Worm (Caenorhabditis elegans) whole organism, young adult: Measurements from ENCODE around the gene dos-2.

ENCODE experiments used
- B0019.2 ChIP-seq: fragments of 200-800 bp; sonication (Bioruptor generic); conservative IDR thresholded peaks from 2 replicates; pipeline ENCODE4 v1.3.6; 2022; ENCODE audit warnings: missing genetic modification reagents, missing genetic modification characterization, missing compliant biosample characterization
- K11D2.4 ChIP-seq: fragments of 200-800 bp; sonication (Bioruptor generic); IDR thresholded peaks from 2 replicates; pipeline ENCODE4 v1.3.6; 2022; ENCODE audit warnings: missing genetic modification reagents, missing genetic modification characterization, missing compliant biosample characterization
- T07F8.4 ChIP-seq: sonication (generic microtip); optimal IDR thresholded peaks from 2 replicates; lab custom pipeline; 2016; ENCODE audit warnings: mild to moderate bottlenecking, missing genetic modification characterization, moderate library complexity, missing compliant biosample characterization
- ceh-100 ChIP-seq: fragments of 200-800 bp; sonication (Bioruptor generic); IDR thresholded peaks from 2 replicates; pipeline ENCODE4 v1.3.6; 2022; ENCODE audit warnings: missing genetic modification reagents, missing genetic modification characterization, missing compliant biosample characterization
- unc-130 ChIP-seq: sonication (generic microtip); optimal IDR thresholded peaks from 2 replicates; lab custom pipeline; 2016; ENCODE audit warnings: missing genetic modification reagents, missing genetic modification characterization, missing compliant biosample characterization

DNA sequence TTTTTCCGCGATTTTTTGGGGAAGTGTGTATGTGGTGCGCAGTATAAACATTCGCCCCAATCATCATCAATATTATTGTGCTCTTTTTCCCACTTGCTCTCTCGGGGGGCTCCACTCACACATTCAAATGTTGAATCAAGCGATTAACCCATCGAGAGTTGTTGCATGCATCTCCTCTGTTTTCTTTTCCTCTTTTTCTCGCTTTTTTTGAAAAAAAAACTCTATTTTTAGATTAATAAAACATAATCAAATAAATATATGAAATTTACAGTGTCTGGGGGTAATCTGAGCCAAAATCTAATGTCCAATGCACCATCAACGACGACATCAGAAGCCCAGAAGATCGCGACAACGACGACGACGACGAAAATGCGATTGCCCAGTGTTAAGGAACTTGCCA lies 28.6 kb downstream of the dos-2 start, which contains the start of gene ephx-1:
- TF ChIP-seq ceh-100 (GFP tag; lab: Robert Waterston, UW) (no peak), B0019.2 (GFP tag; lab: Robert Waterston, UW) (no peak), unc-130 (no peak), T07F8.4 (tag; lab: Kevin White, UChicago) (no peak), K11D2.4 (no peak)
